Worm (Caenorhabditis elegans): ENCODE data around the gene let-711.

Gene let-711

DNA sequence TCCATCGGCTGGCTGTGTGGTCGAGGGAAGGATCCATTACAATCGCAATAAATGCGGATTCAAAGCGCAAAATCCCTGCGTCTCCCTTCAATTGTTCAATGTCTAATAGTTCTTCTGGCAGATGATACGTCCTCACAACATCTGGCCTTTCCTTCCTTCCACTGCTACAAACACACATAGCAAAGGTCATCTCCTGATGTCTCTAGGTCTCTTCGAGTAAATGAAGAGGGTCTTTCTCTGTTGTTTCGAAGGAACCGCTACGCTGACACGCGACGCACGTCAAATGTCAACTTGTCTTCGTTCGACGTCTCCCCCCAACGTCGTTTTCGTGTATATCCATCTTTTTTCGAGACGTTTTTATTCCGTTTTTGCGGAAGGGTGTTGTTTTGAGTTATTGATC lies 32.4 kb downstream of the let-711 start:
- TF ChIP-seq pax-1 (tag; optimal IDR thresholded peaks at IDR 0.05) (no peak), lim-6 (tag; optimal IDR thresholded peaks at IDR 0.05) (no peak), elt-4 (tag; optimal IDR thresholded peaks at IDR 0.05) (no peak), gmeb-2 (tag; optimal IDR thresholded peaks at IDR 0.05) (no peak), ceh-31 (tag; optimal IDR thresholded peaks at IDR 0.05) (peak; percentile 65), pat-9 (tag; optimal IDR thresholded peaks at IDR 0.05) (peak; percentile 10), ref-2 (tag; optimal IDR thresholded peaks at IDR 0.05) (peak; percentile 62), pqm-1 (tag; optimal IDR thresholded peaks at IDR 0.05) (no peak), syd-9 (tag; optimal IDR thresholded peaks at IDR 0.05) (no peak), unc-55 (GFP tag; optimal IDR thresholded peaks at IDR 0.05) (peak; percentile 100), ceh-30 (tag; optimal IDR thresholded peaks at IDR 0.05) (no peak), sox-4 (tag; optimal IDR thresholded peaks at IDR 0.05) (no peak), hlh-8 (tag; optimal IDR thresholded peaks at IDR 0.05) (peak; percentile 94), fkh-6 (tag; optimal IDR thresholded peaks at IDR 0.05) (no peak), madf-2 (tag; optimal IDR thresholded peaks at IDR 0.05) (no peak), ceh-34 (tag; optimal IDR thresholded peaks at IDR 0.05) (peak; percentile 37), unc-42 (tag; optimal IDR thresholded peaks at IDR 0.05) (no peak), ztf-16 (tag; optimal IDR thresholded peaks at IDR 0.05) (no peak), ceh-9 (tag; optimal IDR thresholded peaks at IDR 0.05) (no peak), fkh-10 (GFP tag; optimal IDR thresholded peaks at IDR 0.05) (no peak), Y22D7AL.16 (tag; optimal IDR thresholded peaks at IDR 0.05) (no peak), mec-3 (tag; optimal IDR thresholded peaks at IDR 0.05; ENCODE audit: borderline replicate concordance) (no peak), ceh-2 (tag; optimal IDR thresholded peaks at IDR 0.05) (no peak), ceh-24 (tag; optimal IDR thresholded peaks at IDR 0.05) (no peak), pros-1 (tag; optimal IDR thresholded peaks at IDR 0.05) (no peak), hlh-6 (tag; optimal IDR thresholded peaks at IDR 0.05) (no peak), eyg-1 (tag; optimal IDR thresholded peaks at IDR 0.05) (no peak), rnt-1 (tag; optimal IDR thresholded peaks at IDR 0.05) (peak; percentile 39), ahr-1 (tag; optimal IDR thresholded peaks at IDR 0.05) (no peak), pha-4 (tag; optimal IDR thresholded peaks at IDR 0.05) (no peak), tbx-2 (tag; optimal IDR thresholded peaks at IDR 0.05) (peak; percentile 60), odd-2 (tag; optimal IDR thresholded peaks at IDR 0.05) (no peak), ceh-18 (tag; optimal IDR thresholded peaks at IDR 0.05) (peak; percentile 18), C38D4.7 (GFP tag; optimal IDR thresholded peaks at IDR 0.05) (no peak), ets-4 (tag; optimal IDR thresholded peaks at IDR 0.05) (no peak), K02D7.2 (tag; optimal IDR thresholded peaks at IDR 0.05) (no peak), F13H6.1 (tag; optimal IDR thresholded peaks at IDR 0.05) (no peak), ceh-48 (tag; optimal IDR thresholded peaks at IDR 0.05) (no peak), pha-2 (tag; optimal IDR thresholded peaks at IDR 0.05) (no peak), hlh-30 (tag; optimal IDR thresholded peaks at IDR 0.05; ENCODE audit: insufficient read depth) (peak; percentile 56), hlh-13 (GFP tag; optimal IDR thresholded peaks at IDR 0.05) (no peak), ceh-6 (GFP tag; optimal IDR thresholded peaks at IDR 0.05) (no peak), unc-86 (tag; optimal IDR thresholded peaks at IDR 0.05) (no peak), sox-2 (GFP tag; IDR thresholded peaks at IDR 0.05) (no peak), ceh-19 (GFP tag; optimal IDR thresholded peaks at IDR 0.05) (no peak), che-1 (tag; optimal IDR thresholded peaks at IDR 0.05) (no peak), zip-5 (tag; optimal IDR thresholded peaks at IDR 0.05) (no peak), dve-1 (tag; optimal IDR thresholded peaks at IDR 0.05) (no peak), K09A11.1 (tag; optimal IDR thresholded peaks at IDR 0.05; ENCODE audit: insufficient read depth) (no peak), pag-3 (tag; optimal IDR thresholded peaks at IDR 0.05; ENCODE audit: borderline replicate concordance) (no peak), dmd-4 (tag; optimal IDR thresholded peaks at IDR 0.05; ENCODE audit: borderline replicate concordance) (no peak), T23F11.4 (GFP tag; optimal IDR thresholded peaks at IDR 0.05) (no peak), fax-1 (tag; optimal IDR thresholded peaks at IDR 0.05) (no peak), ttx-3 (tag; optimal IDR thresholded peaks at IDR 0.05) (no peak)

All from whole organism, late embryonic.